Worm (Caenorhabditis elegans): ENCODE measurements around the gene F22H10.3.

F22H10.3 gene

DNA sequence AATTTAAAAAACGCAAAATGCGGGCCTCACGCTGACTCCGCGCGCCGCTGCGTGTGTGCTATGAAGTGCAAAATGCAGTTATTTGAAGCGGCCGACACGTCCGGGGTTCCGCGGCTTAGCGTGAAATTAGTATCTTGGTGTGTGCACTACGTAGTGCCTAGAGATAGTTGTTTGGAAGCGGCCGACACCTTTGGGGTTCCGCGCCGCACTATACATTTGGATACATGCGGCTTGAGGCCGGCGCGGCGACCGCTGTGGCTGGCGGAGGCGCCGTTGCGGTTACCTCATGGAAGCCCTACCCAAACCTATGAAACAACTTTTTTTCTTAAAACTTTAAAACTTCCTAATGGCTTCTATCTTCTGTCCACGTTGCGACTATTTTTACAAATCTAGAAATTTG is 48.3 kb downstream of the F22H10.3 start:
- TF ChIP-seq snpc-4 (GFP tag; optimal IDR thresholded peaks at IDR 0.05) (peak; percentile 28), snpc-4 (tag; optimal IDR thresholded peaks at IDR 0.05) (peak in 2 of 4 experiments; percentile 84 to 86), lsl-1 (GFP tag; optimal IDR thresholded peaks at IDR 0.05) (no peak), zim-3 (tag; optimal IDR thresholded peaks at IDR 0.05) (no peak), ztf-26 (tag; optimal IDR thresholded peaks at IDR 0.05) (no peak), attf-5 (GFP tag; optimal IDR thresholded peaks at IDR 0.05) (no peak), ekl-4 (GFP tag; IDR thresholded peaks at IDR 0.05) (no peak), ceh-27 (GFP tag; optimal IDR thresholded peaks at IDR 0.05) (no peak), hlh-26 (GFP tag; conservative IDR thresholded peaks at IDR 0.05) (no peak), zfh-2 (GFP tag; conservative IDR thresholded peaks at IDR 0.05) (peak; percentile 58), ztf-6 (GFP tag; IDR thresholded peaks at IDR 0.05) (no peak), gei-17 (GFP tag; optimal IDR thresholded peaks at IDR 0.05) (no peak)
